Worm (Caenorhabditis elegans) whole organism, L2 larva: Measurements from ENCODE around the gene nhr-38.

Experiments
- C34F6.9 ChIP-seq: fragments of 150-350 bp; optimal IDR thresholded peaks from 2 replicates; lab custom pipeline; 2014; ENCODE audit warnings: missing biosample characterization, missing genetic modification characterization
- F13H6.1 ChIP-seq: sonication (generic microtip); optimal IDR thresholded peaks from 2 replicates; lab custom pipeline; 2016; ENCODE audit warnings: missing genetic modification characterization, missing compliant biosample characterization
- Y55F3AM.14 ChIP-seq: fragments of 200-800 bp; sonication (Bioruptor generic); optimal IDR thresholded peaks from 2 replicates; lab custom pipeline; 2018; ENCODE audit warnings: mild to moderate bottlenecking, missing genetic modification characterization, missing compliant biosample characterization
- alr-1 ChIP-seq: fragments of 150-350 bp; optimal IDR thresholded peaks from 2 replicates; lab custom pipeline; 2014; ENCODE audit warnings: missing biosample characterization, missing genetic modification characterization
- aly-2 ChIP-seq: fragments of 150-350 bp; optimal IDR thresholded peaks from 2 replicates; lab custom pipeline; 2014; ENCODE audit warnings: missing biosample characterization, missing genetic modification characterization
- blmp-1 ChIP-seq: sonication (generic microtip); optimal IDR thresholded peaks from 2 replicates; lab custom pipeline; 2017; ENCODE audit warnings: missing genetic modification characterization, mild to moderate bottlenecking, missing compliant biosample characterization, antibody characterized with exemption, moderate library complexity; ENCODE audit not compliant: insufficient read depth
- crh-2 ChIP-seq: sonication (generic microtip); optimal IDR thresholded peaks from 2 replicates; lab custom pipeline; 2017; ENCODE audit warnings: missing biosample characterization, missing genetic modification characterization
- dmd-4 ChIP-seq: sonication (generic microtip); optimal IDR thresholded peaks from 2 replicates; lab custom pipeline; 2017; ENCODE audit warnings: missing biosample characterization, missing genetic modification characterization
- egl-27 ChIP-seq: sonication (generic microtip); optimal IDR thresholded peaks from 3 replicates; lab custom pipeline; 2017; ENCODE audit warnings: missing biosample characterization, missing genetic modification reagents, missing genetic modification characterization
- elt-1 ChIP-seq: fragments of 150-350 bp; optimal IDR thresholded peaks from 2 replicates; lab custom pipeline; 2014; ENCODE audit warnings: missing biosample characterization, missing genetic modification characterization
- fos-1 ChIP-seq: fragments of 150-350 bp; optimal IDR thresholded peaks from 2 replicates; lab custom pipeline; 2014; ENCODE audit warnings: missing biosample characterization, missing genetic modification characterization
- lin-11 ChIP-seq: fragments of 150-350 bp; sonication (generic microtip); optimal IDR thresholded peaks from 2 replicates; lab custom pipeline; 2014; ENCODE audit warnings: missing biosample characterization, missing genetic modification characterization, inconsistent platforms, mixed read lengths
- lin-13 ChIP-seq: fragments of 150-350 bp; optimal IDR thresholded peaks from 2 replicates; lab custom pipeline; 2014; ENCODE audit warnings: missing biosample characterization, missing genetic modification reagents, missing genetic modification characterization
- lin-39 ChIP-seq: fragments of 150-350 bp; optimal IDR thresholded peaks from 2 replicates; lab custom pipeline; 2014; ENCODE audit warnings: missing biosample characterization, missing genetic modification reagents, missing genetic modification characterization
- lsy-2 ChIP-seq, 2 experiments: fragments of 150-350 bp in 1 of 2; sonication (generic microtip) in 1 of 2; optimal IDR thresholded peaks; 2 replicates each; lab custom pipeline; 2014 to 2017; ENCODE audit warnings: missing biosample characterization in 2 of 2, missing genetic modification characterization in 2 of 2
- mbf-1 ChIP-seq: sonication (generic microtip); optimal IDR thresholded peaks from 2 replicates; lab custom pipeline; 2017; ENCODE audit warnings: missing biosample characterization, missing genetic modification characterization
- mdl-1 ChIP-seq, 2 experiments: fragments of 150-350 bp in 1 of 2; sonication (generic microtip) in 1 of 2; optimal IDR thresholded peaks; 2 replicates each; lab custom pipeline; 2017; ENCODE audit warnings: missing biosample characterization in 2 of 2, missing genetic modification characterization in 2 of 2
- nhr-10 ChIP-seq: sonication (generic microtip); optimal IDR thresholded peaks from 2 replicates; lab custom pipeline; 2017; ENCODE audit warnings: missing biosample characterization, missing genetic modification characterization
- nhr-11 ChIP-seq: fragments of 150-350 bp; optimal IDR thresholded peaks from 2 replicates; lab custom pipeline; 2014; ENCODE audit warnings: missing biosample characterization, missing genetic modification characterization
- nhr-129 ChIP-seq: fragments of 150-350 bp; optimal IDR thresholded peaks from 2 replicates; lab custom pipeline; 2014; ENCODE audit warnings: missing biosample characterization, missing genetic modification characterization
- nhr-21 ChIP-seq: fragments of 150-350 bp; optimal IDR thresholded peaks from 2 replicates; lab custom pipeline; 2014; ENCODE audit warnings: missing biosample characterization, missing genetic modification characterization
- nhr-237 ChIP-seq: fragments of 150-350 bp; optimal IDR thresholded peaks from 2 replicates; lab custom pipeline; 2014; ENCODE audit warnings: missing biosample characterization, missing genetic modification characterization
- nhr-25 ChIP-seq: fragments of 150-350 bp; sonication (generic microtip); optimal IDR thresholded peaks from 3 replicates; lab custom pipeline; 2014; ENCODE audit warnings: missing biosample characterization, missing genetic modification characterization
- nhr-6 ChIP-seq: fragments of 150-350 bp; optimal IDR thresholded peaks from 2 replicates; lab custom pipeline; 2014; ENCODE audit warnings: missing biosample characterization, missing genetic modification characterization
- peb-1 ChIP-seq: fragments of 150-350 bp; optimal IDR thresholded peaks from 2 replicates; lab custom pipeline; 2014; ENCODE audit warnings: missing biosample characterization, missing genetic modification characterization
- sem-4 ChIP-seq: fragments of 150-350 bp; optimal IDR thresholded peaks from 2 replicates; lab custom pipeline; 2014; ENCODE audit warnings: missing biosample characterization, missing genetic modification reagents, missing genetic modification characterization
- skn-1 ChIP-seq: sonication (generic microtip); optimal IDR thresholded peaks from 2 replicates; lab custom pipeline; 2017; ENCODE audit warnings: missing biosample characterization, missing genetic modification characterization
- sma-3 ChIP-seq: sonication (generic microtip); optimal IDR thresholded peaks from 2 replicates; lab custom pipeline; 2016; ENCODE audit warnings: missing genetic modification reagents, missing genetic modification characterization, missing compliant biosample characterization
- sma-9 ChIP-seq, 2 experiments: fragments of 150-350 bp in 1 of 2; sonication (generic microtip) in 1 of 2; optimal IDR thresholded peaks; 2 replicates each; lab custom pipeline; 2014 to 2016; ENCODE audit warnings: missing genetic modification characterization in 2 of 2, mild to moderate bottlenecking in 1 of 2, missing biosample characterization in 1 of 2, missing compliant biosample characterization in 1 of 2, missing genetic modification reagents in 1 of 2, moderate library complexity in 1 of 2
- snpc-4 ChIP-seq: fragments of 150-350 bp; optimal IDR thresholded peaks from 2 replicates; lab custom pipeline; 2014; ENCODE audit warnings: missing biosample characterization, missing genetic modification characterization
- unc-39 ChIP-seq: fragments of 150-350 bp; optimal IDR thresholded peaks from 2 replicates; lab custom pipeline; 2014; ENCODE audit warnings: missing biosample characterization, missing genetic modification characterization
- unc-55 ChIP-seq: fragments of 150-350 bp; sonication (generic microtip); optimal IDR thresholded peaks from 3 replicates; lab custom pipeline; 2014; ENCODE audit warnings: missing biosample characterization, missing genetic modification reagents, missing genetic modification characterization
- zag-1 ChIP-seq: fragments of 150-350 bp; optimal IDR thresholded peaks from 2 replicates; lab custom pipeline; 2014; ENCODE audit warnings: missing biosample characterization, missing genetic modification characterization
- ztf-1 ChIP-seq: fragments of 200-800 bp; sonication (Bioruptor generic); conservative IDR thresholded peaks from 2 replicates; pipeline ENCODE4 v1.3.6; 2022; ENCODE audit warnings: missing genetic modification characterization, missing compliant biosample characterization
- ztf-11 ChIP-seq: sonication (generic microtip); optimal IDR thresholded peaks from 2 replicates; lab custom pipeline; 2017; ENCODE audit warnings: missing biosample characterization, missing genetic modification characterization
- ztf-4 ChIP-seq: fragments of 150-350 bp; optimal IDR thresholded peaks from 2 replicates; lab custom pipeline; 2014; ENCODE audit warnings: missing biosample characterization, missing genetic modification characterization

Gene nhr-38

ce11 chrIV:9706704-9707197 lies 3.2 kb upstream of the nhr-38 start, which contains the start of the genes dcaf-1 and dph-3 (continued):
- TF ChIP-seq sma-9 (GFP tag; optimal IDR thresholded peaks at IDR 0.05; lab: Kevin White, UChicago), result peak; percentile 11
- no peak for TF ChIP-seq sma-9 (tag; optimal IDR thresholded peaks at IDR 0.05; lab: Kevin White, UChicago)
- TF ChIP-seq fos-1, result no peak
- TF ChIP-seq ztf-1 (GFP tag; lab: Robert Waterston, UW), result no peak
- TF ChIP-seq zag-1, result no peak
- TF ChIP-seq Y55F3AM.14 (GFP tag; lab: Kevin White, UChicago), result no peak
- TF ChIP-seq crh-2 (tag; lab: Kevin White, UChicago), result no peak
- TF ChIP-seq mdl-1 (tag; optimal IDR thresholded peaks at IDR 0.05; lab: Kevin White, UChicago), result no peak
- no peak for TF ChIP-seq nhr-11 (tag; lab: Kevin White, UChicago)
- TF ChIP-seq lin-39, result no peak
- no peak for TF ChIP-seq dmd-4
- no peak for TF ChIP-seq unc-55 (GFP tag; lab: Kevin White, UChicago)
- TF ChIP-seq nhr-129 (tag; lab: Kevin White, UChicago), result peak; percentile 40
- TF ChIP-seq mbf-1 (tag; lab: Kevin White, UChicago), result no peak
- no peak for TF ChIP-seq nhr-237 (tag; lab: Kevin White, UChicago)
- TF ChIP-seq nhr-25 (tag; lab: Kevin White, UChicago), result no peak
- no peak for TF ChIP-seq nhr-6
- no peak for TF ChIP-seq sma-3
- TF ChIP-seq lin-13 (GFP tag; lab: Kevin White, UChicago), result peak; percentile 62
- no peak for TF ChIP-seq blmp-1 (tag; lab: Kevin White, UChicago)

ce11 chrIV:9709205-9709604 lies 782 bp upstream of the nhr-38 start, which contains the start of gene ant-1.3:
ant-1.3 (minus strand) TSS chrIV:9709305.
- no peak for TF ChIP-seq unc-39
- TF ChIP-seq aly-2, result no peak
- no peak for TF ChIP-seq peb-1
- no peak for TF ChIP-seq skn-1 (tag; lab: Kevin White, UChicago)
- TF ChIP-seq nhr-6, result no peak
- TF ChIP-seq sma-3, result no peak
- no peak for TF ChIP-seq lin-11 (tag; lab: Kevin White, UChicago)
- no peak for TF ChIP-seq ztf-11 (tag; lab: Kevin White, UChicago)
- TF ChIP-seq, all 48 proteins: peak for 0

- TF ChIP-seq egl-27 (tag; lab: Kevin White, UChicago) (no peak), ztf-4 (tag; lab: Kevin White, UChicago) (no peak), alr-1 (tag; lab: Kevin White, UChicago) (no peak), dmd-4 (no peak), nhr-237 (tag; lab: Kevin White, UChicago) (no peak), aly-2 (no peak), ztf-1 (GFP tag; lab: Robert Waterston, UW) (no peak), elt-1 (tag; lab: Kevin White, UChicago) (no peak), nhr-21 (tag; lab: Kevin White, UChicago) (no peak)
These were observed 2.8 kb downstream of the nhr-38 start, which contains the start of gene K01H12.4 for ce11 chrIV:9712782-9713181. K01H12.4 (plus strand) TSS chrIV:9713082.

ce11 chrIV:9714264-9714663 lies 4.3 kb downstream of the nhr-38 start:
- TF ChIP-seq peb-1 (no peak), nhr-10 (tag; lab: Kevin White, UChicago) (no peak), F13H6.1 (tag; lab: Kevin White, UChicago) (no peak)
- TF ChIP-seq, all 48 proteins: peak for 0

ce11 chrIV:9716490-9716889 lies 6.5 kb downstream of the nhr-38 start:
- TF ChIP-seq skn-1 (tag; lab: Kevin White, UChicago) (peak; percentile 40), fos-1 (peak; percentile 92), sma-3 (peak; percentile 24), snpc-4 (tag; lab: Kevin White, UChicago) (peak; percentile 7), lsy-2 (tag; optimal IDR thresholded peaks at IDR 0.05; lab: Kevin White, UChicago) (peak in 1 of 2 experiments; percentile 15), crh-2 (tag; lab: Kevin White, UChicago) (peak; percentile 69), nhr-21 (tag; lab: Kevin White, UChicago) (peak; percentile 21), F13H6.1 (tag; lab: Kevin White, UChicago) (no peak), ztf-4 (tag; lab: Kevin White, UChicago) (no peak), lin-13 (GFP tag; lab: Kevin White, UChicago) (no peak), alr-1 (tag; lab: Kevin White, UChicago) (no peak), nhr-25 (tag; lab: Kevin White, UChicago) (peak; percentile 63), sem-4 (tag; lab: Kevin White, UChicago) (no peak), nhr-129 (tag; lab: Kevin White, UChicago) (peak; percentile 31), C34F6.9 (tag; lab: Kevin White, UChicago) (peak; percentile 16), unc-39 (no peak), blmp-1 (tag; lab: Kevin White, UChicago) (peak; percentile 93)
